Fruit fly (Drosophila melanogaster) whole organism: ENCODE results near the gene CG7191.

ENCODE experiments used
- CG8478 ChIP-seq: fragments of >200 bp; optimal IDR thresholded peaks from 2 replicates; lab custom pipeline; 2018; ENCODE audit warnings: inconsistent platforms
- Dll ChIP-seq: fragments of >200 bp; optimal IDR thresholded peaks from 2 replicates; lab custom pipeline; 2017
- EcR ChIP-seq, 2 experiments: fragments of >200 bp; optimal IDR thresholded peaks; 2 replicates each; lab custom pipeline; 2017; ENCODE audit warnings: missing biosample characterization in 2 of 2, missing genetic modification characterization in 2 of 2, missing genetic modification reagents in 2 of 2
- pan ChIP-seq: fragments of >200 bp; optimal IDR thresholded peaks from 2 replicates; lab custom pipeline; 2017
- psq ChIP-seq: fragments of >200 bp; optimal IDR thresholded peaks from 2 replicates; lab custom pipeline; 2017
- usp ChIP-seq: fragments of >200 bp; optimal IDR thresholded peaks from 2 replicates; lab custom pipeline; 2017; ENCODE audit warnings: missing biosample characterization, missing genetic modification characterization, mixed read lengths

Gene CG7191

dm6 chr2L:7790081-7790447 lies 22.6 kb downstream of the CG7191 start:
- no peak for TF ChIP-seq usp
- TF ChIP-seq CG8478 (lab: Kevin White, UChicago): no peak
- no peak for TF ChIP-seq pan (lab: Kevin White, UChicago)
- TF ChIP-seq EcR (GFP tag; optimal IDR thresholded peaks at IDR 0.05; lab: Kevin White, UChicago): no peak
- no peak for TF ChIP-seq Dll (lab: Kevin White, UChicago)
- TF ChIP-seq psq (lab: Kevin White, UChicago): no peak

- TF ChIP-seq pan (lab: Kevin White, UChicago) (no peak), CG8478 (lab: Kevin White, UChicago) (no peak), EcR (GFP tag; optimal IDR thresholded peaks at IDR 0.05; lab: Kevin White, UChicago) (no peak), usp (no peak), Dll (lab: Kevin White, UChicago) (no peak), psq (lab: Kevin White, UChicago) (no peak)
These were observed 23.3 kb downstream of the CG7191 start, which contains the start of gene CG7149 for dm6 chr2L:7790448-7791355. TSS of gene CG7149 (minus strand) at chr2L:7790557.

- TF ChIP-seq Dll (lab: Kevin White, UChicago) (no peak), pan (lab: Kevin White, UChicago) (no peak), CG8478 (lab: Kevin White, UChicago) (no peak), EcR (GFP tag; optimal IDR thresholded peaks at IDR 0.05; lab: Kevin White, UChicago) (no peak), psq (lab: Kevin White, UChicago) (no peak), usp (no peak)
These were observed 23.9 kb downstream of the CG7191 start for dm6 chr2L:7791356-7791738.

dm6 chr2L:7794689-7795475 lies 27.5 kb downstream of the CG7191 start:
- TF ChIP-seq CG8478 (lab: Kevin White, UChicago): no peak
- TF ChIP-seq pan (lab: Kevin White, UChicago): no peak
- TF ChIP-seq EcR (GFP tag; optimal IDR thresholded peaks at IDR 0.05; lab: Kevin White, UChicago): no peak
- TF ChIP-seq Dll (lab: Kevin White, UChicago): no peak
- no peak for TF ChIP-seq psq (lab: Kevin White, UChicago)
- TF ChIP-seq usp: no peak

dm6 chr2L:7795859-7796258 lies 28.4 kb downstream of the CG7191 start, which contains the start of gene LKRSDH:
TSS of gene LKRSDH (minus strand) at chr2L:7795959.
- TF ChIP-seq EcR (GFP tag; optimal IDR thresholded peaks at IDR 0.05; lab: Kevin White, UChicago) (no peak), pan (lab: Kevin White, UChicago) (no peak), psq (lab: Kevin White, UChicago) (no peak), CG8478 (lab: Kevin White, UChicago) (no peak), usp (no peak), Dll (lab: Kevin White, UChicago) (no peak)

- no peak for TF ChIP-seq Dll (lab: Kevin White, UChicago)
- TF ChIP-seq EcR (GFP tag; optimal IDR thresholded peaks at IDR 0.05; lab: Kevin White, UChicago): peak in 1 of 2 experiments; percentile 27
These were observed 32.5 kb downstream of the CG7191 start, which contains the start of the genes Herp and r2d2 for dm6 chr2L:7799804-7800433. TSS of gene Herp (minus strand) at chr2L:7800058. TSS of gene r2d2 (plus strand) at chr2L:7800147.

dm6 chr2L:7807563-7807962 lies 40.1 kb downstream of the CG7191 start:
- TF ChIP-seq usp (no peak), EcR (GFP tag; optimal IDR thresholded peaks at IDR 0.05; lab: Kevin White, UChicago) (no peak), pan (lab: Kevin White, UChicago) (no peak), CG8478 (lab: Kevin White, UChicago) (no peak), Dll (lab: Kevin White, UChicago) (no peak), psq (lab: Kevin White, UChicago) (no peak)

dm6 chr2L:7808886-7809698 lies 41.7 kb downstream of the CG7191 start:
- no peak for TF ChIP-seq CG8478 (lab: Kevin White, UChicago)

- TF ChIP-seq Dll (lab: Kevin White, UChicago) (no peak), usp (no peak), CG8478 (lab: Kevin White, UChicago) (peak; percentile 35), EcR (GFP tag; optimal IDR thresholded peaks at IDR 0.05; lab: Kevin White, UChicago) (peak in 1 of 2 experiments; percentile 21), pan (lab: Kevin White, UChicago) (no peak)
These were observed 42.3 kb downstream of the CG7191 start for dm6 chr2L:7809699-7810088.

- TF ChIP-seq pan (lab: Kevin White, UChicago) (no peak), Dll (lab: Kevin White, UChicago) (no peak), EcR (GFP tag; optimal IDR thresholded peaks at IDR 0.05; lab: Kevin White, UChicago) (no peak), psq (lab: Kevin White, UChicago) (no peak), CG8478 (lab: Kevin White, UChicago) (no peak), usp (no peak)
These were observed 43.1 kb downstream of the CG7191 start, which contains the start of gene Cdc14 for dm6 chr2L:7810519-7810918. TSS of gene Cdc14 (minus strand) at chr2L:7810703.
